Fruit fly (Drosophila melanogaster) whole organism, pupa: ENCODE data around the gene MED10.

Source experiments
- CG32121 ChIP-seq: fragments of 200-800 bp; sonication (Bioruptor generic); IDR thresholded peaks from 2 replicates; pipeline ENCODE4 v1.3.6; 2022; ENCODE audit warnings: missing biosample characterization, missing genetic modification characterization
- CG8159 ChIP-seq: fragments of 200-800 bp; sonication (Bioruptor generic); optimal IDR thresholded peaks from 3 replicates; lab custom pipeline; 2018; ENCODE audit warnings: missing biosample characterization, mild to moderate bottlenecking, missing genetic modification characterization, moderate library complexity
- CG8301 ChIP-seq: fragments of 200-800 bp; sonication (Bioruptor generic); optimal IDR thresholded peaks from 2 replicates; lab custom pipeline; 2018; ENCODE audit warnings: missing biosample characterization, mild to moderate bottlenecking, missing genetic modification characterization
- D1 ChIP-seq: fragments of 200-800 bp; sonication (Bioruptor generic); optimal IDR thresholded peaks from 2 replicates; lab custom pipeline; 2018; ENCODE audit warnings: missing biosample characterization, mild to moderate bottlenecking, missing genetic modification characterization, moderate library complexity
- Ets98B ChIP-seq: fragments of 200-800 bp; sonication (Bioruptor generic); IDR thresholded peaks from 2 replicates; pipeline ENCODE4 v1.3.6; 2022; ENCODE audit warnings: missing biosample characterization, missing genetic modification characterization
- fd96Ca ChIP-seq: fragments of 200-800 bp; sonication (Bioruptor generic); IDR thresholded peaks from 3 replicates; pipeline ENCODE4 v1.3.6; 2022; ENCODE audit warnings: missing biosample characterization, missing genetic modification characterization
- gl ChIP-seq: fragments of 200-800 bp; sonication (Bioruptor generic); optimal IDR thresholded peaks from 2 replicates; lab custom pipeline; 2018; ENCODE audit warnings: missing biosample characterization, mild to moderate bottlenecking, missing genetic modification characterization

- no peak for TF ChIP-seq fd96Ca (GFP tag; lab: Robert Waterston, UW)
- no peak for TF ChIP-seq CG8159 (tag; lab: Kevin White, UChicago)
- no peak for TF ChIP-seq CG8301 (tag; lab: Kevin White, UChicago)
- TF ChIP-seq gl = no peak
- no peak for TF ChIP-seq CG32121 (GFP tag; lab: Robert Waterston, UW)
- TF ChIP-seq Ets98B (GFP tag; lab: Robert Waterston, UW) = no peak
- TF ChIP-seq D1 = no peak
These were observed 40.6 kb downstream of the MED10 start, which contains the start of gene CG13066 for dm6 chr3L:16272338-16272959.
